Worm (Caenorhabditis elegans) whole organism, early embryonic: ENCODE data around the gene acr-2.

Source experiments
- B0310.2 ChIP-seq: sonication (generic microtip); optimal IDR thresholded peaks from 2 replicates; lab custom pipeline; 2016; ENCODE audit warnings: mild to moderate bottlenecking, missing genetic modification characterization, missing compliant biosample characterization
- F13C5.2 ChIP-seq: sonication (generic microtip); optimal IDR thresholded peaks from 2 replicates; lab custom pipeline; 2017; ENCODE audit warnings: mild to moderate bottlenecking, missing genetic modification characterization, inconsistent platforms, missing compliant biosample characterization
- aly-1 ChIP-seq: sonication (generic microtip); optimal IDR thresholded peaks from 2 replicates; lab custom pipeline; 2016; ENCODE audit warnings: missing genetic modification characterization, missing compliant biosample characterization
- ama-1 ChIP-seq: fragments of 150-350 bp; optimal IDR thresholded peaks from 2 replicates; lab custom pipeline; 2014
- ceh-13 ChIP-seq: fragments of 200-800 bp; sonication (Bioruptor generic); optimal IDR thresholded peaks from 2 replicates; lab custom pipeline; 2018; ENCODE audit warnings: mild to moderate bottlenecking, missing genetic modification characterization, missing compliant biosample characterization
- ceh-36 ChIP-seq: sonication (generic microtip); optimal IDR thresholded peaks from 2 replicates; lab custom pipeline; 2016; ENCODE audit warnings: missing genetic modification characterization, inconsistent platforms, missing compliant biosample characterization
- ets-7 ChIP-seq: sonication (generic microtip); optimal IDR thresholded peaks from 2 replicates; lab custom pipeline; 2016; ENCODE audit warnings: missing genotype, missing genetic modification characterization, missing compliant biosample characterization
- flt-1 ChIP-seq: fragments of 200-800 bp; sonication (Bioruptor generic); IDR thresholded peaks from 2 replicates; pipeline ENCODE4 v1.3.6; 2022; ENCODE audit warnings: missing genetic modification characterization, missing compliant biosample characterization
- hmbx-1 ChIP-seq: sonication (generic microtip); optimal IDR thresholded peaks from 2 replicates; lab custom pipeline; 2016; ENCODE audit warnings: mild to moderate bottlenecking, missing genetic modification characterization, missing compliant biosample characterization
- hmg-4 ChIP-seq: fragments of 200-800 bp; sonication (Bioruptor generic); optimal IDR thresholded peaks from 2 replicates; lab custom pipeline; 2018; ENCODE audit warnings: mild to moderate bottlenecking, missing genetic modification characterization, missing compliant biosample characterization
- hnd-1 ChIP-seq: sonication (generic microtip); optimal IDR thresholded peaks from 2 replicates; lab custom pipeline; 2016; ENCODE audit warnings: missing genetic modification characterization, missing compliant biosample characterization
- pes-1 ChIP-seq: fragments of 200-800 bp; sonication (Bioruptor generic); IDR thresholded peaks from 2 replicates; pipeline ENCODE4 v1.3.6; 2022; ENCODE audit warnings: missing genetic modification reagents, missing genetic modification characterization, missing compliant biosample characterization
- scrt-1 ChIP-seq: fragments of 200-800 bp; sonication (Bioruptor generic); IDR thresholded peaks from 2 replicates; pipeline ENCODE4 v1.3.6; 2022; ENCODE audit warnings: missing genetic modification characterization, missing compliant biosample characterization
- sea-1 ChIP-seq: fragments of 200-800 bp; sonication (Bioruptor generic); conservative IDR thresholded peaks from 2 replicates; pipeline ENCODE4 v1.3.6; 2022; ENCODE audit warnings: missing genetic modification characterization, missing compliant biosample characterization
- tbx-11 ChIP-seq: fragments of 200-800 bp; sonication (Bioruptor generic); IDR thresholded peaks from 2 replicates; pipeline ENCODE4 v1.3.6; 2022; ENCODE audit warnings: missing genetic modification characterization, missing compliant biosample characterization
- tbx-37 ChIP-seq: fragments of 200-800 bp; sonication (Bioruptor generic); conservative IDR thresholded peaks from 2 replicates; pipeline ENCODE4 v1.3.6; 2022; ENCODE audit warnings: missing genetic modification reagents, missing genetic modification characterization, missing compliant biosample characterization
- tra-4 ChIP-seq: sonication (generic microtip); optimal IDR thresholded peaks from 2 replicates; lab custom pipeline; 2017; ENCODE audit warnings: missing genetic modification characterization, missing compliant biosample characterization

Gene acr-2

DNA sequence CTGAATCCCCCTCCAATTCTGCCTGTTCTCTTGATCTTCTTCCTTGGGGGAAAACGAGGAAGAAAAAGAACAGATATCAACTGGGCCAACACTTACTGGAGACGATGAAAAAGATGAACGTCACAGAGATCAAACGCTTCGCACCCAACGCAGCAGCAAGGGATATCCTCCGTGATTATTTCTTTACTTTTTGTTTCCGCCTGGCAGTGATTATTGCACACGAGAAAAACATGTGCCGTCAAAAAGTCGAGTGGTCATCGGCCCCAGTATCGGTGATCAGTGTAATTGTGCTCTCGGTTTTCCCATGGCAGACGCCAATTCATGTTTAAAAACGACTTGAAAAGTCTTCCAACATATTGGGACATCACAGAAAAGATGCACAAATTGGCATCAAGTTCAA, 43.2 kb downstream of the acr-2 start:
- TF ChIP-seq ets-7 (tag; lab: Kevin White, UChicago) (no peak), pes-1 (GFP tag; lab: Robert Waterston, UW) (no peak), hmg-4 (GFP tag; lab: Kevin White, UChicago) (no peak), F13C5.2 (no peak), scrt-1 (GFP tag; lab: Robert Waterston, UW) (no peak), flt-1 (GFP tag; lab: Robert Waterston, UW) (no peak), ceh-36 (tag; lab: Kevin White, UChicago) (no peak), tbx-11 (GFP tag; lab: Robert Waterston, UW) (no peak), ceh-13 (GFP tag; lab: Kevin White, UChicago) (no peak), hmbx-1 (tag; lab: Kevin White, UChicago) (no peak), sea-1 (GFP tag; lab: Robert Waterston, UW) (no peak), aly-1 (tag; lab: Kevin White, UChicago) (no peak), tbx-37 (GFP tag; lab: Robert Waterston, UW) (no peak), ama-1 (lab: Kevin White, UChicago) (no peak), hnd-1 (tag; lab: Kevin White, UChicago) (no peak), tra-4 (tag; lab: Kevin White, UChicago) (no peak), B0310.2 (no peak)

- TF ChIP-seq ama-1 (lab: Kevin White, UChicago) (no peak), flt-1 (GFP tag; lab: Robert Waterston, UW) (no peak), ceh-36 (tag; lab: Kevin White, UChicago) (no peak), B0310.2 (no peak), F13C5.2 (no peak), aly-1 (tag; lab: Kevin White, UChicago) (no peak), tbx-37 (GFP tag; lab: Robert Waterston, UW) (no peak), hnd-1 (tag; lab: Kevin White, UChicago) (no peak), sea-1 (GFP tag; lab: Robert Waterston, UW) (no peak), scrt-1 (GFP tag; lab: Robert Waterston, UW) (no peak), hmg-4 (GFP tag; lab: Kevin White, UChicago) (no peak), ceh-13 (GFP tag; lab: Kevin White, UChicago) (no peak), ets-7 (tag; lab: Kevin White, UChicago) (no peak), tbx-11 (GFP tag; lab: Robert Waterston, UW) (no peak), hmbx-1 (tag; lab: Kevin White, UChicago) (no peak), pes-1 (GFP tag; lab: Robert Waterston, UW) (no peak), tra-4 (tag; lab: Kevin White, UChicago) (no peak)
Observed at ce11 chrX:6746849-6747248, 44.5 kb downstream of the acr-2 start.

DNA sequence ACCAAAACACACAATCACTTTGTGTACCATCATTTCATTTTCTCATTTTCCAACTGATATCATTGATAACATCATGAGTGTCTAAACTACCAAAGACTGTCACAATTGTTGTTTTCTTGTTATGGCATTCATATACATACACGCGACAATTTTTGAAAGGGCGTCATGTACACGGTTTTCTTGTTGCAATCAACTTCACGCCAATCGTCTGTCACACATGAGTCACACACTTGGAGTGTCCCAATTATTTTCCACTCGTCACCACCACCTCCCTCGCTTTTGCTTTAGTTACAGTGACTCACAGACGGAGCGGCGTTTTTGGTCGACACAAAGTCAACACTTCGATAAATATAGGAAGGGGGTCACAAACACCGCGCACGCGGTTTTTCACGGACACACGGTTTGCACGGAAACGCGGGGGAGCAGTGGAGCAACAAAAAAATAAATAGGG, 45.6 kb downstream of the acr-2 start:
- TF ChIP-seq hmbx-1 (tag; lab: Kevin White, UChicago) (no peak), tbx-37 (GFP tag; lab: Robert Waterston, UW) (no peak), aly-1 (tag; lab: Kevin White, UChicago) (no peak), tbx-11 (GFP tag; lab: Robert Waterston, UW) (no peak), flt-1 (GFP tag; lab: Robert Waterston, UW) (no peak), ceh-13 (GFP tag; lab: Kevin White, UChicago) (no peak), F13C5.2 (no peak), ama-1 (lab: Kevin White, UChicago) (no peak), hnd-1 (tag; lab: Kevin White, UChicago) (no peak), ceh-36 (tag; lab: Kevin White, UChicago) (no peak), sea-1 (GFP tag; lab: Robert Waterston, UW) (no peak), tra-4 (tag; lab: Kevin White, UChicago) (no peak), pes-1 (GFP tag; lab: Robert Waterston, UW) (no peak), ets-7 (tag; lab: Kevin White, UChicago) (no peak), B0310.2 (no peak), hmg-4 (GFP tag; lab: Kevin White, UChicago) (no peak)

- no peak for TF ChIP-seq hmbx-1 (tag; lab: Kevin White, UChicago)
- no peak for TF ChIP-seq ceh-13 (GFP tag; lab: Kevin White, UChicago)
- no peak for TF ChIP-seq scrt-1 (GFP tag; lab: Robert Waterston, UW)
- TF ChIP-seq F13C5.2 = no peak
- TF ChIP-seq flt-1 (GFP tag; lab: Robert Waterston, UW) = no peak
- TF ChIP-seq ets-7 (tag; lab: Kevin White, UChicago) = no peak
- no peak for TF ChIP-seq B0310.2
- TF ChIP-seq tbx-11 (GFP tag; lab: Robert Waterston, UW) = no peak
- TF ChIP-seq sea-1 (GFP tag; lab: Robert Waterston, UW) = no peak
- TF ChIP-seq hnd-1 (tag; lab: Kevin White, UChicago) = no peak
- no peak for TF ChIP-seq pes-1 (GFP tag; lab: Robert Waterston, UW)
Observed at ce11 chrX:6749124-6749822, 46.9 kb downstream of the acr-2 start.

DNA sequence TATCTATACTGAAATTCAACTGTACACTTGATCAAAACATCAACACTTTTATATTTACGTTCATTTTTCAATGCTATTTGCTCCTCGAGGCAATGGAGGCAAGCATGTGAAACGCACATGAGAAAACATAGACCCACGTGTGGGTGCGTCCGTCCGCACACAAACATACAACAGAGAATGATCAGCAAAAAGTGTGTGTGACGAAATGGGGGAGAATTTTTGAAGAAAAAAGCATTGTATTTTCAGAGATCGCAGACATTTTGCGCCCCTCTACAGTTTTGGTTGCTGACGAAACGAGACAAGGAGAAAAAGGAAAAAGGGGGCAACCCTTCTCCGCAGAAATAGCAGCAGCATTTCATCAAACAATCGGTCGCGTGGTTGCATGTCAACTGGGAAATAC, 47.8 kb downstream of the acr-2 start:
- TF ChIP-seq ceh-13 (GFP tag; lab: Kevin White, UChicago) (no peak), hnd-1 (tag; lab: Kevin White, UChicago) (no peak), tra-4 (tag; lab: Kevin White, UChicago) (no peak), ceh-36 (tag; lab: Kevin White, UChicago) (no peak), tbx-11 (GFP tag; lab: Robert Waterston, UW) (no peak), ets-7 (tag; lab: Kevin White, UChicago) (no peak), hmg-4 (GFP tag; lab: Kevin White, UChicago) (no peak), pes-1 (GFP tag; lab: Robert Waterston, UW) (no peak), sea-1 (GFP tag; lab: Robert Waterston, UW) (no peak), scrt-1 (GFP tag; lab: Robert Waterston, UW) (no peak), B0310.2 (no peak), tbx-37 (GFP tag; lab: Robert Waterston, UW) (no peak), flt-1 (GFP tag; lab: Robert Waterston, UW) (no peak), aly-1 (tag; lab: Kevin White, UChicago) (no peak), ama-1 (lab: Kevin White, UChicago) (no peak), F13C5.2 (no peak), hmbx-1 (tag; lab: Kevin White, UChicago) (no peak)
